Fruit fly (Drosophila melanogaster): ENCODE measurements around the gene CG42823.

CG42823 gene

dm6 chr3R:17430481-17430880 lies 25.6 kb upstream of the CG42823 start:
- TF ChIP-seq psq (GFP tag; optimal IDR thresholded peaks at IDR 0.05) (no peak), GATAd (GFP tag; optimal IDR thresholded peaks at IDR 0.05) (no peak), Hr83 (GFP tag; optimal IDR thresholded peaks at IDR 0.05; ENCODE audit: poor library complexity, severe bottlenecking) (no peak), Hnf4 (GFP tag; optimal IDR thresholded peaks at IDR 0.05) (no peak), sage (GFP tag; optimal IDR thresholded peaks at IDR 0.05) (no peak), Dif (GFP tag; optimal IDR thresholded peaks at IDR 0.05; ENCODE audit: partially characterized antibody) (no peak), dmrt93B (GFP tag; optimal IDR thresholded peaks at IDR 0.05) (no peak), CrebA (GFP tag; optimal IDR thresholded peaks at IDR 0.05; ENCODE audit: borderline replicate concordance) (no peak), pan (optimal IDR thresholded peaks at IDR 0.05) (no peak), brk (GFP tag; optimal IDR thresholded peaks at IDR 0.05) (no peak), HLH106 (tag; optimal IDR thresholded peaks at IDR 0.05) (no peak), lola (GFP tag; optimal IDR thresholded peaks at IDR 0.05) (no peak), Jra (GFP tag; optimal IDR thresholded peaks at IDR 0.05) (no peak), sv (GFP tag; optimal IDR thresholded peaks at IDR 0.05) (no peak), fru (GFP tag; optimal IDR thresholded peaks at IDR 0.05) (no peak)

DNA sequence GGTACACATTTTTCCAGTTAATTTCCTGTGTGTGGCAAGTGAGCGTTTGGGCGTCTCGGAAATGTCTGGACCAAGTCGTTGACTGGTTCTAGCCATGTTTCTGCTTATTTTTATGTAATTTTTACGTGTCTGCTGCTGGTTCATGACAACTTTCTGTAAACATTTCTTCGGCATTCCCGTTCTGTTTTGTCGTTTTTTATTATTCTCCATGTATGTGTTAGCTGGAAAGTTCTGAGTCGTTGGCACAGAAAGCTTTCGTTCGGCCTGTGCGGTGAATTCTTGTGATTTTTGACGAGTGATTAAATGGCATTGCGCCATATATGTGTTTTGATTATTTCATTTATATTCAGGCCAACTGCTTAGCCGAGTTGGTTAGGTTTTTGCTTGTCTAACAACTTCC lies 21.4 kb upstream of the CG42823 start:
- TF ChIP-seq woc (GFP tag; optimal IDR thresholded peaks at IDR 0.05) (no peak), jim (GFP tag; optimal IDR thresholded peaks at IDR 0.05) (no peak), tai (GFP tag; optimal IDR thresholded peaks at IDR 0.05) (no peak), N (GFP tag; optimal IDR thresholded peaks at IDR 0.05) (no peak), fru (GFP tag; optimal IDR thresholded peaks at IDR 0.05) (no peak), br (GFP tag; optimal IDR thresholded peaks at IDR 0.05) (no peak), Vsx2 (GFP tag; optimal IDR thresholded peaks at IDR 0.05; ENCODE audit: partially characterized antibody) (no peak), dsf (GFP tag; optimal IDR thresholded peaks at IDR 0.05; ENCODE audit: borderline replicate concordance) (no peak), HLH106 (tag; optimal IDR thresholded peaks at IDR 0.05) (no peak), CG9705 (GFP tag; optimal IDR thresholded peaks at IDR 0.05) (no peak), Dif (GFP tag; optimal IDR thresholded peaks at IDR 0.05; ENCODE audit: partially characterized antibody) (no peak), psq (GFP tag; optimal IDR thresholded peaks at IDR 0.05) (no peak), foxo (GFP tag; optimal IDR thresholded peaks at IDR 0.05) (no peak), h (GFP tag; optimal IDR thresholded peaks at IDR 0.05) (no peak), Jra (GFP tag; optimal IDR thresholded peaks at IDR 0.05) (no peak), Hr78 (GFP tag; optimal IDR thresholded peaks at IDR 0.05) (no peak), GATAd (GFP tag; optimal IDR thresholded peaks at IDR 0.05) (no peak), rgr (GFP tag; optimal IDR thresholded peaks at IDR 0.05) (no peak)

DNA sequence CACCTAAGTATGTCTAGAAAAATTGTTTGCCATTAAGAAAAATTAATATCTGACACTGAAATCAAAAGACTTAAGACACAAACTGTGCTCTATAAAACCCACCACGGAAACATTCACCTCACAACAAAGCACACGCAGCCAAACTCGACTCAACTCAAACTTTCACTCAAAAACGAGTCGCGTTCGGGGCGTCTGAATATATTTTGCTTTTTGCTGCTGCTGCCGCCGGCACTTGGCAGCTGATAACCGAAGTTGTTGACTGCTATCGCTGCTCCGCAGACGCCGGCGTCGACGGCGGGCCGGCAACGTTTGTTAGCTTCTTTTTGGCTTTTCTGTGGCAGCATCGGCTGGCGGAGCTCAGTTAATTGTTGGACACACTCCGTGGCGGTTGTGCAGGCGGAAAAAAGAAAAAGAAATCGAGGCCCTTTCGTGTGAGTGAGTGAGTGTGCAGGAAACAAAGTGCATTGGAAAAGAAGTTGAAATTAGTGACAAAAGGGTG lies 20.6 kb upstream of the CG42823 start, which contains the start of gene cysu:
Gene cysu, plus strand, starts transcription at position 352 of the 499 bp plus-strand sequence.
- no peak for TF ChIP-seq HLH106 (tag; optimal IDR thresholded peaks at IDR 0.05)
- no peak for TF ChIP-seq usp (GFP tag; optimal IDR thresholded peaks at IDR 0.05)
- TF ChIP-seq brk (GFP tag; optimal IDR thresholded peaks at IDR 0.05) = no peak
- no peak for TF ChIP-seq sage (GFP tag; optimal IDR thresholded peaks at IDR 0.05)
- TF ChIP-seq CG32264 (GFP tag; optimal IDR thresholded peaks at IDR 0.05) = no peak
- no peak for TF ChIP-seq Mio (GFP tag; optimal IDR thresholded peaks at IDR 0.05)
- TF ChIP-seq Hr78 (GFP tag; optimal IDR thresholded peaks at IDR 0.05) = no peak
- TF ChIP-seq jim (GFP tag; optimal IDR thresholded peaks at IDR 0.05) = no peak
- TF ChIP-seq dsf (GFP tag; optimal IDR thresholded peaks at IDR 0.05; ENCODE audit: borderline replicate concordance) = no peak
- TF ChIP-seq foxo (GFP tag; optimal IDR thresholded peaks at IDR 0.05) = no peak

DNA sequence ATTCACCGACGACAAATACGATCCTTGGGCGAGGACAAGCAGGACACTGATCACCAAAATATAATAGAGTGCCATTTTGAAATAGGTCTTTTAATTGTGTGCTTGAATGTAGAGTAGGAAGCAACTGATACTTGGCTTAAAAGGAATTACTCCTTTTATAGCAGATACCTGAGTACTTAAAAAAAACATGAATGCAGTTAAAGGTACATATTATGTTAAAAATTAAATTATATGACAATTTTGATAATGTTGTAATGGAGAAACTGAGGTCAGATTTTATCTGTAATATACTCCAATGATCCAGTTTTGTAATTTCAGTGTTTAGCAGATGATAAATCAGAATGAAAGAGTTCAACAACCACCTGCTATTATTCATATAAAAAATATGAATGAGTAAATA lies 17.2 kb upstream of the CG42823 start, which contains the start of gene CG14332:
Gene CG14332, minus strand, starts transcription at position 101 of the 400 bp plus-strand sequence.
- no peak for TF ChIP-seq psq (GFP tag; optimal IDR thresholded peaks at IDR 0.05)
- TF ChIP-seq pan (optimal IDR thresholded peaks at IDR 0.05) = no peak
- no peak for TF ChIP-seq foxo (GFP tag; optimal IDR thresholded peaks at IDR 0.05)
- TF ChIP-seq Sp1 (GFP tag; optimal IDR thresholded peaks at IDR 0.05) = no peak
- no peak for TF ChIP-seq brk (GFP tag; optimal IDR thresholded peaks at IDR 0.05)
- TF ChIP-seq dl (GFP tag; optimal IDR thresholded peaks at IDR 0.05; ENCODE audit: insufficient read depth in 1 of 2, partially characterized antibody in 2 of 2) = no peak
- TF ChIP-seq sv (GFP tag; optimal IDR thresholded peaks at IDR 0.05) = no peak
